Fruit fly (Drosophila melanogaster): Measurements from ENCODE around the gene CG31251.

Gene CG31251

dm6 chr3R:17655040-17655439, 29.7 kb downstream of the CG31251 start (continued):
- TF ChIP-seq CG10979 (tag; optimal IDR thresholded peaks at IDR 0.05) (peak; percentile 41), Ssrp (tag; optimal IDR thresholded peaks at IDR 0.05) (no peak), CG6791 (GFP tag; IDR thresholded peaks at IDR 0.05; ENCODE audit: partially characterized antibody) (no peak), klu (GFP tag; IDR thresholded peaks at IDR 0.05) (no peak), peb (GFP tag; IDR thresholded peaks at IDR 0.05) (no peak), pfk (GFP tag; optimal IDR thresholded peaks at IDR 0.05) (no peak), CG18599 (GFP tag; optimal IDR thresholded peaks at IDR 0.05) (no peak), amos (GFP tag; IDR thresholded peaks at IDR 0.05; ENCODE audit: partially characterized antibody) (no peak), eyg (GFP tag; optimal IDR thresholded peaks at IDR 0.05) (no peak), Asciz (GFP tag; optimal IDR thresholded peaks at IDR 0.05) (peak; percentile 38), Fer1 (GFP tag; optimal IDR thresholded peaks at IDR 0.05) (no peak), CG10267 (tag; optimal IDR thresholded peaks at IDR 0.05) (peak; percentile 10), CG7271 (tag; optimal IDR thresholded peaks at IDR 0.05) (peak; percentile 93), zen (tag; optimal IDR thresholded peaks at IDR 0.05) (peak; percentile 63), CG1602 (GFP tag; optimal IDR thresholded peaks at IDR 0.05) (no peak), Sry-δ (GFP tag; optimal IDR thresholded peaks at IDR 0.05) (no peak), CG9817 (tag; optimal IDR thresholded peaks at IDR 0.05) (peak; percentile 10), CG2678 (tag; optimal IDR thresholded peaks at IDR 0.05) (no peak), Fer3 (tag; optimal IDR thresholded peaks at IDR 0.05) (peak; percentile 4), CG3407 (GFP tag; optimal IDR thresholded peaks at IDR 0.05) (peak; percentile 16), onecut (GFP tag; IDR thresholded peaks at IDR 0.05) (peak; percentile 44), CoRest (tag; optimal IDR thresholded peaks at IDR 0.05) (peak; percentile 33), cad (GFP tag; optimal IDR thresholded peaks at IDR 0.05) (no peak), CG31365 (tag; optimal IDR thresholded peaks at IDR 0.05) (peak; percentile 15), abd-A (tag; optimal IDR thresholded peaks at IDR 0.05) (no peak), CG17359 (tag; optimal IDR thresholded peaks at IDR 0.05) (peak; percentile 10), twi (tag; optimal IDR thresholded peaks at IDR 0.05) (peak; percentile 2), CG18764 (GFP tag; optimal IDR thresholded peaks at IDR 0.05) (no peak), CG11247 (GFP tag; IDR thresholded peaks at IDR 0.05) (no peak), chinmo (GFP tag; IDR thresholded peaks at IDR 0.05; ENCODE audit: partially characterized antibody) (no peak), NC2α (GFP tag; optimal IDR thresholded peaks at IDR 0.05) (no peak), Deaf1 (tag; optimal IDR thresholded peaks at IDR 0.05) (no peak), Ets97D (GFP tag; optimal IDR thresholded peaks at IDR 0.05) (peak; percentile 96), CG18262 (tag; optimal IDR thresholded peaks at IDR 0.05) (peak; percentile 5), CG7963 (GFP tag; IDR thresholded peaks at IDR 0.05; ENCODE audit: partially characterized antibody) (no peak), fu2 (GFP tag; optimal IDR thresholded peaks at IDR 0.05) (no peak), trh (GFP tag; optimal IDR thresholded peaks at IDR 0.05) (no peak), caup (GFP tag; optimal IDR thresholded peaks at IDR 0.05; ENCODE audit: severe bottlenecking) (peak; percentile 10), CG15073 (GFP tag; optimal IDR thresholded peaks at IDR 0.05) (no peak), CG14667 (GFP tag; IDR thresholded peaks at IDR 0.05) (no peak), gt (GFP tag; IDR thresholded peaks at IDR 0.05) (no peak), unpg (GFP tag; optimal IDR thresholded peaks at IDR 0.05) (peak; percentile 57), kni (GFP tag; optimal IDR thresholded peaks at IDR 0.05) (no peak), CG2129 (GFP tag; IDR thresholded peaks at IDR 0.05; ENCODE audit: partially characterized antibody) (no peak), CG17361 (GFP tag; IDR thresholded peaks at IDR 0.05) (no peak), h (optimal IDR thresholded peaks at IDR 0.05) (no peak), CG13624 (GFP tag; optimal IDR thresholded peaks at IDR 0.05) (no peak), bsh (GFP tag; optimal IDR thresholded peaks at IDR 0.05) (peak in 1 of 2 experiments; percentile 46), CG2199 (GFP tag; IDR thresholded peaks at IDR 0.05) (0 out of 3 replicates have a peak, but pooled peaks have one; percentile 76), schlank (tag; optimal IDR thresholded peaks at IDR 0.05) (no peak), btn (GFP tag; optimal IDR thresholded peaks at IDR 0.05) (no peak)
